Worm (Caenorhabditis elegans) whole organism, L2 larva: ENCODE results near the gene gst-42.
A peak's percentile ranks its signal among the peaks of the same experiment; 100 is the strongest.

ENCODE experiments used
- F13H6.1 ChIP-seq: sonication (generic microtip); optimal IDR thresholded peaks from 2 replicates; lab custom pipeline; 2016; ENCODE audit warnings: missing genetic modification characterization, missing compliant biosample characterization
- ZK546.5 ChIP-seq: sonication (generic microtip); optimal IDR thresholded peaks from 2 replicates; lab custom pipeline; 2017; ENCODE audit warnings: missing biosample characterization, missing genetic modification characterization
- egl-27 ChIP-seq: sonication (generic microtip); optimal IDR thresholded peaks from 3 replicates; lab custom pipeline; 2017; ENCODE audit warnings: missing biosample characterization, missing genetic modification reagents, missing genetic modification characterization
- nhr-10 ChIP-seq: sonication (generic microtip); optimal IDR thresholded peaks from 2 replicates; lab custom pipeline; 2017; ENCODE audit warnings: missing biosample characterization, missing genetic modification characterization

ce11 chrX:11738602-11739100 lies 10.9 kb upstream of the gst-42 start, which contains the start of gene nspa-9:
- peak; percentile 39 for TF ChIP-seq F13H6.1 (tag; lab: Kevin White, UChicago)
- no peak for TF ChIP-seq egl-27 (tag; lab: Kevin White, UChicago)
- TF ChIP-seq nhr-10 (tag; lab: Kevin White, UChicago), result no peak
- TF ChIP-seq ZK546.5 (tag; lab: Kevin White, UChicago), result no peak
